Worm (Caenorhabditis elegans) whole organism, L4 larva: ENCODE measurements around the gene F44B9.8.

Experiments
- Y105C5A.15 ChIP-seq: fragments of 200-800 bp; sonication (Bioruptor generic); IDR thresholded peaks from 2 replicates; pipeline ENCODE4 v1.3.6; 2022; ENCODE audit warnings: missing genetic modification characterization, missing compliant biosample characterization
- Y5F2A.4 ChIP-seq: fragments of 200-800 bp; sonication (Bioruptor generic); optimal IDR thresholded peaks from 2 replicates; lab custom pipeline; 2018; ENCODE audit warnings: mild to moderate bottlenecking, missing genetic modification characterization, missing compliant biosample characterization
- ZK546.5 ChIP-seq, 2 experiments: sonication (generic microtip); optimal IDR thresholded peaks; 2 replicates each; lab custom pipeline; 2017; ENCODE audit warnings: missing biosample characterization in 2 of 2, missing genetic modification characterization in 2 of 2
- ceh-20 ChIP-seq: fragments of 200-800 bp; sonication (Bioruptor generic); IDR thresholded peaks from 2 replicates; pipeline ENCODE4 v1.3.6; 2022; ENCODE audit warnings: missing genetic modification reagents, missing genetic modification characterization, missing compliant biosample characterization
- ceh-32 ChIP-seq: sonication (generic microtip); optimal IDR thresholded peaks from 2 replicates; lab custom pipeline; 2016; ENCODE audit warnings: mild to moderate bottlenecking, missing genetic modification characterization, missing compliant biosample characterization; ENCODE audit not compliant: poor library complexity
- ces-1 ChIP-seq: fragments of 150-350 bp; sonication (generic microtip); optimal IDR thresholded peaks from 4 replicates; lab custom pipeline; 2014; ENCODE audit warnings: missing biosample characterization, missing genetic modification reagents, missing genetic modification characterization
- cey-2 ChIP-seq: sonication (generic microtip); optimal IDR thresholded peaks from 3 replicates; lab custom pipeline; 2017; ENCODE audit warnings: missing genetic modification characterization, mild to moderate bottlenecking, missing compliant biosample characterization, antibody characterized with exemption, borderline replicate concordance; ENCODE audit not compliant: insufficient read depth
- daf-12 ChIP-seq: fragments of 150-350 bp; optimal IDR thresholded peaks from 2 replicates; lab custom pipeline; 2014; ENCODE audit warnings: missing biosample characterization, missing genetic modification reagents, missing genetic modification characterization
- daf-16 ChIP-seq, 3 experiments: sonication (generic microtip); optimal IDR thresholded peaks; 2 replicates each; lab custom pipeline; 2016 to 2017; ENCODE audit warnings: missing genetic modification characterization in 3 of 3, missing genetic modification reagents in 3 of 3, mild to moderate bottlenecking in 2 of 3, missing compliant biosample characterization in 2 of 3, missing biosample characterization in 1 of 3, moderate library complexity in 1 of 3
- daf-19 ChIP-seq: fragments of 200-800 bp; sonication (Bioruptor generic); conservative IDR thresholded peaks from 2 replicates; pipeline ENCODE4 v1.3.6; 2022; ENCODE audit warnings: missing genetic modification characterization, missing compliant biosample characterization
- dmd-6 ChIP-seq: fragments of 200-800 bp; sonication (Bioruptor generic); IDR thresholded peaks from 2 replicates; pipeline ENCODE4 v1.3.6; 2022; ENCODE audit warnings: missing genetic modification reagents, missing genetic modification characterization, missing compliant biosample characterization
- dmd-8 ChIP-seq: fragments of 200-800 bp; sonication (Bioruptor generic); IDR thresholded peaks from 2 replicates; pipeline ENCODE4 v1.3.6; 2022; ENCODE audit warnings: missing genetic modification characterization, missing compliant biosample characterization
- dmd-9 ChIP-seq: fragments of 200-800 bp; sonication (Bioruptor generic); IDR thresholded peaks from 2 replicates; pipeline ENCODE4 v1.3.6; 2022; ENCODE audit warnings: missing genetic modification reagents, missing genetic modification characterization, missing compliant biosample characterization
- dpl-1 ChIP-seq: fragments of 150-350 bp; optimal IDR thresholded peaks from 2 replicates; lab custom pipeline; 2014; ENCODE audit warnings: missing biosample characterization, missing genetic modification reagents, missing genetic modification characterization
- duxl-1 ChIP-seq: sonication (generic microtip); optimal IDR thresholded peaks from 2 replicates; lab custom pipeline; 2016; ENCODE audit warnings: mild to moderate bottlenecking, missing genetic modification characterization, moderate library complexity, missing compliant biosample characterization; ENCODE audit not compliant: poor library complexity
- dve-1 ChIP-seq: sonication (generic microtip); optimal IDR thresholded peaks from 2 replicates; lab custom pipeline; 2017; ENCODE audit warnings: antibody characterized with exemption, mild to moderate bottlenecking, missing genetic modification characterization, missing compliant biosample characterization; ENCODE audit not compliant: insufficient read depth
- fkh-10 ChIP-seq: fragments of 150-350 bp; optimal IDR thresholded peaks from 2 replicates; lab custom pipeline; 2014; ENCODE audit warnings: missing biosample characterization, missing genetic modification reagents, missing genetic modification characterization
- fos-1 ChIP-seq: fragments of 150-350 bp; optimal IDR thresholded peaks from 2 replicates; lab custom pipeline; 2014; ENCODE audit warnings: missing biosample characterization, missing genetic modification characterization
- gei-8 ChIP-seq: fragments of 200-800 bp; sonication (Bioruptor generic); optimal IDR thresholded peaks from 2 replicates; lab custom pipeline; 2018; ENCODE audit warnings: mild to moderate bottlenecking, missing genetic modification characterization, missing compliant biosample characterization
- jun-1 ChIP-seq: fragments of 150-350 bp; optimal IDR thresholded peaks from 2 replicates; lab custom pipeline; 2014; ENCODE audit warnings: missing biosample characterization, missing genetic modification reagents, missing genetic modification characterization
- lim-7 ChIP-seq: fragments of 200-800 bp; sonication (Bioruptor generic); IDR thresholded peaks from 2 replicates; pipeline ENCODE4 v1.3.6; 2022; ENCODE audit warnings: missing genetic modification characterization, missing compliant biosample characterization
- lin-1 ChIP-seq: fragments of 200-800 bp; sonication (Bioruptor generic); IDR thresholded peaks from 2 replicates; pipeline ENCODE4 v1.3.6; 2022; ENCODE audit warnings: missing genetic modification reagents, missing genetic modification characterization, missing compliant biosample characterization
- lin-15B ChIP-seq: fragments of 150-350 bp; sonication (generic microtip); optimal IDR thresholded peaks from 3 replicates; lab custom pipeline; 2014; ENCODE audit warnings: missing biosample characterization, missing genetic modification characterization
- lin-39 ChIP-seq: fragments of 150-350 bp; optimal IDR thresholded peaks from 2 replicates; lab custom pipeline; 2014; ENCODE audit warnings: missing biosample characterization, missing genetic modification reagents, missing genetic modification characterization
- lir-3 ChIP-seq: sonication (generic microtip); optimal IDR thresholded peaks from 2 replicates; lab custom pipeline; 2016; ENCODE audit warnings: mild to moderate bottlenecking, missing genetic modification characterization, missing compliant biosample characterization
- mdt-29 ChIP-seq: fragments of 200-800 bp; sonication (Bioruptor generic); IDR thresholded peaks from 2 replicates; pipeline ENCODE4 v1.3.6; 2022; ENCODE audit warnings: missing genetic modification reagents, missing genetic modification characterization, missing compliant biosample characterization
- mep-1 ChIP-seq: fragments of 150-350 bp; sonication (generic microtip); optimal IDR thresholded peaks from 3 replicates; lab custom pipeline; 2014; ENCODE audit warnings: missing biosample characterization, missing genetic modification characterization
- mes-2 ChIP-seq: sonication (generic microtip); optimal IDR thresholded peaks from 2 replicates; lab custom pipeline; 2016; ENCODE audit warnings: missing genotype, mild to moderate bottlenecking, missing genetic modification characterization, missing compliant biosample characterization; ENCODE audit not compliant: poor library complexity, severe bottlenecking
- mxl-2 ChIP-seq: fragments of 200-800 bp; sonication (Bioruptor generic); conservative IDR thresholded peaks from 2 replicates; pipeline ENCODE4 v1.3.6; 2022; ENCODE audit warnings: missing genetic modification reagents, missing genetic modification characterization, missing compliant biosample characterization
- mxl-3 ChIP-seq: fragments of 200-800 bp; sonication (Bioruptor generic); optimal IDR thresholded peaks from 2 replicates; lab custom pipeline; 2018; ENCODE audit warnings: mild to moderate bottlenecking, missing genetic modification characterization, missing compliant biosample characterization
- nhr-237 ChIP-seq: sonication (generic microtip); optimal IDR thresholded peaks from 2 replicates; lab custom pipeline; 2017; ENCODE audit warnings: missing biosample characterization, missing genetic modification characterization
- nhr-25 ChIP-seq: sonication (generic microtip); optimal IDR thresholded peaks from 2 replicates; lab custom pipeline; 2017; ENCODE audit warnings: missing genetic modification characterization, mild to moderate bottlenecking, missing compliant biosample characterization, antibody characterized with exemption, moderate library complexity, borderline replicate concordance; ENCODE audit not compliant: insufficient read depth
- nhr-28 ChIP-seq: fragments of 150-350 bp; optimal IDR thresholded peaks from 2 replicates; lab custom pipeline; 2014; ENCODE audit warnings: missing biosample characterization, missing genetic modification characterization
- nhr-6 ChIP-seq: fragments of 150-350 bp; optimal IDR thresholded peaks from 2 replicates; lab custom pipeline; 2014; ENCODE audit warnings: missing biosample characterization, missing genetic modification characterization
- nhr-76 ChIP-seq: fragments of 150-350 bp; optimal IDR thresholded peaks from 2 replicates; lab custom pipeline; 2014; ENCODE audit warnings: missing biosample characterization, missing genetic modification characterization
- nhr-77 ChIP-seq: fragments of 150-350 bp; optimal IDR thresholded peaks from 2 replicates; lab custom pipeline; 2014; ENCODE audit warnings: missing biosample characterization, missing genetic modification characterization
- pha-4 ChIP-seq, 2 experiments: fragments of 150-350 bp in 1 of 2; fragments of 200-800 bp in 1 of 2; sonication (Bioruptor generic) in 1 of 2; IDR thresholded peaks in 1 of 2; optimal IDR thresholded peaks in 1 of 2; 2 replicates each; pipeline versions ENCODE4 v1.3.6 to Lab custom; 2014 to 2022; ENCODE audit warnings: missing genetic modification characterization in 2 of 2, missing genetic modification reagents in 2 of 2, missing biosample characterization in 1 of 2, missing compliant biosample characterization in 1 of 2
- php-3 ChIP-seq: fragments of 200-800 bp; sonication (Bioruptor generic); IDR thresholded peaks from 2 replicates; pipeline ENCODE4 v1.3.6; 2022; ENCODE audit warnings: missing genetic modification reagents, missing genetic modification characterization, missing compliant biosample characterization
- saeg-2 ChIP-seq: fragments of 200-800 bp; sonication (Bioruptor generic); IDR thresholded peaks from 2 replicates; pipeline ENCODE4 v1.3.6; 2022; ENCODE audit warnings: missing genetic modification reagents, missing genetic modification characterization, missing compliant biosample characterization
- sdz-12 ChIP-seq: fragments of 200-800 bp; sonication (Bioruptor generic); optimal IDR thresholded peaks from 2 replicates; lab custom pipeline; 2018; ENCODE audit warnings: mild to moderate bottlenecking, missing genetic modification characterization, missing compliant biosample characterization
- set-16 ChIP-seq: fragments of 200-800 bp; sonication (Bioruptor generic); IDR thresholded peaks from 2 replicates; pipeline ENCODE4 v1.3.6; 2022; ENCODE audit warnings: missing genetic modification reagents, missing genetic modification characterization, missing compliant biosample characterization
- snpc-1.2 ChIP-seq: fragments of 200-800 bp; sonication (Bioruptor generic); IDR thresholded peaks from 2 replicates; pipeline ENCODE4 v1.3.6; 2022; ENCODE audit warnings: missing genetic modification reagents, missing genetic modification characterization, missing compliant biosample characterization
- spr-1 ChIP-seq: sonication (generic microtip); optimal IDR thresholded peaks from 2 replicates; lab custom pipeline; 2016; ENCODE audit warnings: mild to moderate bottlenecking, missing genetic modification characterization, missing compliant biosample characterization
- zag-1 ChIP-seq: fragments of 150-350 bp; optimal IDR thresholded peaks from 2 replicates; lab custom pipeline; 2014; ENCODE audit warnings: missing biosample characterization, missing genetic modification characterization
- zfp-2 ChIP-seq: sonication (generic microtip); optimal IDR thresholded peaks from 2 replicates; lab custom pipeline; 2016; ENCODE audit warnings: mild to moderate bottlenecking, missing genetic modification characterization, missing compliant biosample characterization
- zfp-3 ChIP-seq: fragments of 200-800 bp; sonication (Bioruptor generic); conservative IDR thresholded peaks from 2 replicates; pipeline ENCODE4 v1.3.6; 2022; ENCODE audit warnings: missing genetic modification reagents, missing genetic modification characterization, missing compliant biosample characterization
- zip-2 ChIP-seq: fragments of 150-350 bp; optimal IDR thresholded peaks from 2 replicates; lab custom pipeline; 2014; ENCODE audit warnings: missing biosample characterization, missing genetic modification characterization

F44B9.8 gene

DNA sequence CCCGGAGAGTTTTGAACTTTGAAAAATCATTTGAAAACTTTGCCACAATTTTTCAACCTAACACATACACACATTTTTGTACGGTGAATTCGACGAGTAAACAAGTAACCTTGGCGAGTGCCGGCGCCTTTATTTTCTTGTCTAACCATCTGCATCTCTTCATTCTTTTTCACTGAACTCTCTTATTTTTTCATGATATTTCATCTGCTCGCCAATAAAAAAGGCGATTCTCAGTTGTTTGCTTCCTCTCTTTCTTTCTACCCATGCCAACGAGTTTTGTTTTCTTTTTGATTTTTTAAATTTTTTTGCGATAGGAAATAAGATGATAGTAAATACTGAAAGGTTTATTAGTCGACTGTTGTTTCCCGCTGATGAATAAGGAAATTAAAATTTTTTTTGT, 50.7 kb downstream of the F44B9.8 start (continued):
- TF ChIP-seq pha-4 (GFP tag; IDR thresholded peaks at IDR 0.05; lab: Robert Waterston, UW) (no peak), pha-4 (tag; optimal IDR thresholded peaks at IDR 0.05; lab: Kevin White, UChicago) (peak; percentile 64), lin-39 (tag; lab: Kevin White, UChicago) (no peak), dve-1 (tag; lab: Kevin White, UChicago) (peak; percentile 62), nhr-77 (tag; lab: Kevin White, UChicago) (no peak), dpl-1 (peak; percentile 11), mes-2 (tag; lab: Kevin White, UChicago) (peak; percentile 26), nhr-237 (tag; lab: Kevin White, UChicago) (no peak), saeg-2 (GFP tag; lab: Robert Waterston, UW) (no peak), lin-15B (tag; lab: Kevin White, UChicago) (no peak), php-3 (GFP tag; lab: Robert Waterston, UW) (peak; percentile 51; the same call in 1 of the 2 replicates), mep-1 (tag; lab: Kevin White, UChicago) (peak; percentile 46)

DNA sequence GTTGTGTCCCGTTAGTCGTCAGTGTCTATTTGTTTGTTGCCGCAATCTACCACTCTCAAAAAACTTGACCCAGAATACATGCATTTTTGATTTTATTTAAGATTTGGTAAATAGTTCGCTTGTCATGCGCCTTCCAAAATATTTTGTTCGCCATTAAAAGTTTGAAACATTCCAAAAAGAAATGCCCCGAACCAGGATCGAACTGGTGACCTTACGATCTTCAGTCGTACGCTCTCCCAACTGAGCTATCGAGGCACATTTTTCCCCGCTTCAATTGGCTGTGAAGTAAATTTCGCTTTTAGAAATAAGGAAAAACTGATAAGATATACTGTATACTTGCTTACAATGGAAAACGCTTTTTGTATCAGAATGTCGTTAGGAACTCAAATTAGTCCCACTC, 51.2 kb downstream of the F44B9.8 start:
- TF ChIP-seq daf-12 (tag; lab: Kevin White, UChicago) (no peak), dmd-6 (GFP tag; lab: Robert Waterston, UW) (0 out of 2 replicates have a peak, but pooled peaks have one; percentile 15), zfp-3 (GFP tag; lab: Robert Waterston, UW) (no peak; the same call in 1 of the 2 replicates), lir-3 (no peak), nhr-28 (tag; lab: Kevin White, UChicago) (no peak), lin-1 (GFP tag; lab: Robert Waterston, UW) (0 out of 2 replicates have a peak, but pooled peaks have one; percentile 10), ZK546.5 (tag; optimal IDR thresholded peaks at IDR 0.05; lab: Kevin White, UChicago) (no peak), sdz-12 (GFP tag; lab: Kevin White, UChicago) (no peak), lin-39 (tag; lab: Kevin White, UChicago) (no peak), mxl-2 (GFP tag; lab: Robert Waterston, UW) (no peak), mxl-3 (GFP tag; lab: Kevin White, UChicago) (peak; percentile 23), daf-16 (GFP tag; optimal IDR thresholded peaks at IDR 0.05; lab: Kevin White, UChicago) (no peak), daf-16 (tag; optimal IDR thresholded peaks at IDR 0.05; lab: Kevin White, UChicago) (peak; percentile 15), ces-1 (no peak), mdt-29 (GFP tag; lab: Robert Waterston, UW) (no peak), snpc-1.2 (no peak), fkh-10 (GFP tag; lab: Kevin White, UChicago) (no peak), fos-1 (tag; lab: Kevin White, UChicago) (no peak), set-16 (no peak), nhr-25 (tag; lab: Kevin White, UChicago) (no peak), ceh-20 (peak; percentile 31; the same call in 1 of the 2 replicates), ceh-32 (no peak), Y105C5A.15 (GFP tag; lab: Robert Waterston, UW) (no peak), duxl-1 (peak; percentile 25), zag-1 (no peak), spr-1 (tag; lab: Kevin White, UChicago) (no peak), zip-2 (no peak), dmd-8 (GFP tag; lab: Robert Waterston, UW) (0 out of 2 replicates have a peak, but pooled peaks have one; percentile 38), gei-8 (GFP tag; lab: Kevin White, UChicago) (peak; percentile 24), nhr-6 (tag; lab: Kevin White, UChicago) (no peak), cey-2 (tag; lab: Kevin White, UChicago) (no peak), dmd-9 (GFP tag; lab: Robert Waterston, UW) (no peak; the same call in 1 of the 2 replicates), nhr-76 (tag; lab: Kevin White, UChicago) (no peak), daf-19 (GFP tag; lab: Robert Waterston, UW) (no peak), Y5F2A.4 (GFP tag; lab: Kevin White, UChicago) (no peak), jun-1 (tag; lab: Kevin White, UChicago) (no peak), zfp-2 (tag; lab: Kevin White, UChicago) (no peak), lim-7 (peak; percentile 57; the same call in 1 of the 2 replicates), mes-2 (tag; lab: Kevin White, UChicago) (peak; percentile 15)
